Worm (Caenorhabditis elegans) whole organism, midembryonic: Measurements from ENCODE around the gene cest-19.

ENCODE experiments used
- cog-1 ChIP-seq: sonication (generic microtip); optimal IDR thresholded peaks from 2 replicates; lab custom pipeline; 2016; ENCODE audit warnings: missing genetic modification characterization, missing compliant biosample characterization
- flt-1 ChIP-seq: fragments of 200-800 bp; sonication (Bioruptor generic); IDR thresholded peaks from 2 replicates; pipeline ENCODE4 v1.3.6; 2022; ENCODE audit warnings: missing genetic modification characterization, missing compliant biosample characterization
- med-1 ChIP-seq: sonication (generic microtip); optimal IDR thresholded peaks from 2 replicates; lab custom pipeline; 2017; ENCODE audit warnings: missing genetic modification characterization, mild to moderate bottlenecking, missing compliant biosample characterization, antibody characterized with exemption, missing genetic modification reagents; ENCODE audit not compliant: insufficient read depth
- tab-1 ChIP-seq: fragments of 200-800 bp; sonication (Bioruptor generic); IDR thresholded peaks from 2 replicates; pipeline ENCODE4 v1.3.6; 2022; ENCODE audit warnings: missing genetic modification characterization, missing compliant biosample characterization
- ztf-23 ChIP-seq: fragments of 200-800 bp; sonication (Bioruptor generic); IDR thresholded peaks from 2 replicates; pipeline ENCODE4 v1.3.6; 2022; ENCODE audit warnings: missing genetic modification reagents, missing genetic modification characterization, missing compliant biosample characterization
- ztf-29 ChIP-seq: fragments of 200-800 bp; sonication (Bioruptor generic); IDR thresholded peaks from 2 replicates; pipeline ENCODE4 v1.3.6; 2022; ENCODE audit warnings: missing genetic modification reagents, missing genetic modification characterization, missing compliant biosample characterization

DNA sequence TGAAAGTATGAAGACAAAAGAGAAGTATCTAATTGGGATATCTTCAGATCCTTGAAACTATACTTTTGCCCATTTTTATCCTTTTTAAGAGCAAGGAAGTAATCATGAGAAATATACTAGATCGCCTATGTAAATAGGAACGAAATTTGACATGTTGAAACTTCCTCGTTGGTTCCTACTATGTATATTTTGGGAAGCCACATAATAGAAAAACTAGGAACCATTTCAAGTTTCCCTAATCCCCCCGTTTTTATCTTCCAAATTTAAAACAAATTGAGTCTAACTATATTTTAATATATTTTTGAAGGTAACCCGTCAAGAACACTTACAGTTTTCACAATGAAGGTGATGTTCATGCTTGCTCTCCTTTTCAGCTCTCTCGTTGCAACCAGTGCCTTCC lies 7.0 kb downstream of the cest-19 start, which contains the start of gene flp-26:
- TF ChIP-seq ztf-29 (GFP tag; lab: Robert Waterston, UW) = no peak
- no peak for TF ChIP-seq cog-1 (tag; lab: Kevin White, UChicago)
- TF ChIP-seq med-1 (GFP tag; lab: Kevin White, UChicago) = no peak
- TF ChIP-seq ztf-23 (GFP tag; lab: Robert Waterston, UW) = no peak
- TF ChIP-seq tab-1 (GFP tag; lab: Robert Waterston, UW) = no peak
- no peak for TF ChIP-seq flt-1 (GFP tag; lab: Robert Waterston, UW)
